Worm (Caenorhabditis elegans) whole organism, L3 larva: Measurements from ENCODE around the gene B0222.5.

Source experiments
- ZK546.5 ChIP-seq: sonication (generic microtip); optimal IDR thresholded peaks from 2 replicates; lab custom pipeline; 2017; ENCODE audit warnings: missing biosample characterization, missing genetic modification characterization
- ama-1 ChIP-seq: fragments of 150-350 bp; optimal IDR thresholded peaks from 2 replicates; lab custom pipeline; 2018
- ceh-16 ChIP-seq: sonication (generic microtip); optimal IDR thresholded peaks from 2 replicates; lab custom pipeline; 2017; ENCODE audit warnings: missing biosample characterization, missing genetic modification characterization
- ceh-9 ChIP-seq: sonication (generic microtip); optimal IDR thresholded peaks from 2 replicates; lab custom pipeline; 2018; ENCODE audit warnings: missing biosample characterization, missing genetic modification characterization
- elt-1 ChIP-seq: fragments of 150-350 bp; optimal IDR thresholded peaks from 2 replicates; lab custom pipeline; 2014; ENCODE audit warnings: missing biosample characterization, missing genetic modification characterization
- elt-3 ChIP-seq, 3 experiments: fragments of 150-350 bp in 1 of 3; sonication (generic microtip) in 2 of 3; optimal IDR thresholded peaks; 2 replicates in 2 of 3; 4 replicates in 1 of 3; lab custom pipeline; 2014 to 2017; ENCODE audit warnings: missing biosample characterization in 3 of 3, missing genetic modification characterization in 3 of 3
- hmg-11 ChIP-seq: sonication (generic microtip); optimal IDR thresholded peaks from 2 replicates; lab custom pipeline; 2016; ENCODE audit warnings: missing genetic modification characterization, missing compliant biosample characterization
- jun-1 ChIP-seq: fragments of 150-350 bp; optimal IDR thresholded peaks from 2 replicates; lab custom pipeline; 2014; ENCODE audit warnings: missing biosample characterization, missing genetic modification reagents, missing genetic modification characterization
- lin-15B ChIP-seq: fragments of 150-350 bp; optimal IDR thresholded peaks from 2 replicates; lab custom pipeline; 2014; ENCODE audit warnings: missing biosample characterization, missing genetic modification characterization
- lsy-12 ChIP-seq: sonication (generic microtip); optimal IDR thresholded peaks from 2 replicates; lab custom pipeline; 2016; ENCODE audit warnings: mild to moderate bottlenecking, missing genetic modification characterization, missing compliant biosample characterization
- mml-1 ChIP-seq: fragments of 150-350 bp; sonication (generic microtip); optimal IDR thresholded peaks from 3 replicates; lab custom pipeline; 2014; ENCODE audit warnings: missing biosample characterization, missing genetic modification characterization
- nfya-1 ChIP-seq: sonication (generic microtip); optimal IDR thresholded peaks from 2 replicates; lab custom pipeline; 2017; ENCODE audit warnings: missing genetic modification characterization, mild to moderate bottlenecking, missing compliant biosample characterization, antibody characterized with exemption, moderate library complexity; ENCODE audit not compliant: insufficient read depth
- nhr-11 ChIP-seq: fragments of 150-350 bp; optimal IDR thresholded peaks from 2 replicates; lab custom pipeline; 2014; ENCODE audit warnings: missing biosample characterization, missing genetic modification characterization
- nhr-12 ChIP-seq: fragments of 150-350 bp; optimal IDR thresholded peaks from 2 replicates; lab custom pipeline; 2014; ENCODE audit warnings: missing biosample characterization, missing genetic modification characterization
- nhr-237 ChIP-seq: fragments of 150-350 bp; optimal IDR thresholded peaks from 2 replicates; lab custom pipeline; 2014; ENCODE audit warnings: missing biosample characterization, missing genetic modification characterization
- nhr-25 ChIP-seq: sonication (generic microtip); optimal IDR thresholded peaks from 2 replicates; lab custom pipeline; 2017; ENCODE audit warnings: missing biosample characterization, missing genetic modification characterization
- nhr-67 ChIP-seq: fragments of 150-350 bp; optimal IDR thresholded peaks from 2 replicates; lab custom pipeline; 2014; ENCODE audit warnings: missing biosample characterization, missing genetic modification characterization
- nhr-77 ChIP-seq: fragments of 150-350 bp; optimal IDR thresholded peaks from 2 replicates; lab custom pipeline; 2014; ENCODE audit warnings: missing biosample characterization, missing genetic modification characterization
- pha-4 ChIP-seq: fragments of 150-350 bp; optimal IDR thresholded peaks from 2 replicates; lab custom pipeline; 2014; ENCODE audit warnings: missing biosample characterization, missing genetic modification reagents, missing genetic modification characterization
- pqm-1 ChIP-seq: fragments of 150-350 bp; optimal IDR thresholded peaks from 2 replicates; lab custom pipeline; 2017; ENCODE audit warnings: missing biosample characterization, missing genetic modification characterization, inconsistent platforms
- sea-2 ChIP-seq: fragments of 150-350 bp; sonication (generic microtip); optimal IDR thresholded peaks from 4 replicates; lab custom pipeline; 2014; ENCODE audit warnings: missing biosample characterization, missing genetic modification reagents, missing genetic modification characterization
- skn-1 ChIP-seq: fragments of 150-350 bp; optimal IDR thresholded peaks from 2 replicates; lab custom pipeline; 2014; ENCODE audit warnings: missing biosample characterization, missing genetic modification characterization
- snpc-4 ChIP-seq: fragments of 150-350 bp; optimal IDR thresholded peaks from 2 replicates; lab custom pipeline; 2014; ENCODE audit warnings: missing biosample characterization, missing genetic modification characterization
- unc-39 ChIP-seq: sonication (generic microtip); optimal IDR thresholded peaks from 4 replicates; lab custom pipeline; 2017; ENCODE audit warnings: missing biosample characterization, missing genetic modification characterization
- unc-62 ChIP-seq: fragments of 150-350 bp; sonication (generic microtip); optimal IDR thresholded peaks from 4 replicates; lab custom pipeline; 2014; ENCODE audit warnings: missing biosample characterization, missing genetic modification reagents, missing genetic modification characterization
- ztf-11 ChIP-seq: fragments of 150-350 bp; optimal IDR thresholded peaks from 2 replicates; lab custom pipeline; 2014; ENCODE audit warnings: missing biosample characterization, missing genetic modification characterization

Gene B0222.5

DNA sequence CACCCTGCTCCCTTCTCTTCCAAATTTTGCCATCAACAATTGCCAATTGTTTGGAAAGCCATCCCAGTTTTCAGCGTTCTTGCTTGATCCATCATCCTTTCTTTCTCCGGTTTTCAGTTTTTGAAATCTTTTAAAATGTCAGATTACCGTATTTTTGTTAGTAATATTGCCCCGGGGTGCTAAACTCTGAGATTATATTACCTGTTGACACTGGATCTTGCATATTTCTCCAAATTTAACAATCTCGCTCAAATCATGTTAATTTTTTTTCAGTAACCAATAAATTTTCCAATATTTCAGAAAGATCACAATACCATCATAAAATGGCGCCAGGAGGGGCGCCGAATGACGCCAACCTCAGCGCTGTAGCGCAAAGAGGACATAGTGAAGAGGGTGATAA, 42.2 kb downstream of the B0222.5 start, which contains the start of gene F21C10.7:
F21C10.7 (plus strand) TSS at position 301 of the 400 bp plus-strand sequence.
- TF ChIP-seq sea-2 (GFP tag; lab: Kevin White, UChicago) = no peak
- no peak for TF ChIP-seq elt-1 (tag; lab: Kevin White, UChicago)

DNA sequence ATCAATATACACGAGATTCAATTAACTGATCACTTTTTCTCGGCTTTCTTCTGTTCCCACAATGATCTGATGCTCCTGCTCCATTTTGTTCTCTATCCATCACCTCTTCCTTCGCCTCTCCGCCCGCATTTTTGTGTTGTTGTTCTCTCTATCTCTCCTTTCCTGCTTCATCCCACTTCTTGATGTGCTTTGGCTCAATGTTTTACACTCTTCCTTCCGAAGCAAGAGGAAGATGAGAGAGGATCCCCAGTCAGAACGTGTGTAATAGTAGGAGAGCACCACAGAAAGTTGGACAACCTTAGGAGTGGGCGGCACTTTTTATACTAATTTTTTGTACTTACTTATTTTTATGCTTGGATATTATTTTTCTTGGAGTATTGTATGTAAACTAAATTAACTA, 42.7 kb downstream of the B0222.5 start:
- TF ChIP-seq ztf-11 (tag; lab: Kevin White, UChicago) (no peak), nhr-67 (tag; lab: Kevin White, UChicago) (no peak), nhr-11 (no peak), ceh-9 (tag; lab: Kevin White, UChicago) (no peak), pqm-1 (tag; lab: Kevin White, UChicago) (no peak), ceh-16 (tag; lab: Kevin White, UChicago) (no peak), ZK546.5 (tag; lab: Kevin White, UChicago) (no peak), mml-1 (no peak), jun-1 (no peak), unc-39 (tag; lab: Kevin White, UChicago) (no peak), nhr-237 (no peak)

DNA sequence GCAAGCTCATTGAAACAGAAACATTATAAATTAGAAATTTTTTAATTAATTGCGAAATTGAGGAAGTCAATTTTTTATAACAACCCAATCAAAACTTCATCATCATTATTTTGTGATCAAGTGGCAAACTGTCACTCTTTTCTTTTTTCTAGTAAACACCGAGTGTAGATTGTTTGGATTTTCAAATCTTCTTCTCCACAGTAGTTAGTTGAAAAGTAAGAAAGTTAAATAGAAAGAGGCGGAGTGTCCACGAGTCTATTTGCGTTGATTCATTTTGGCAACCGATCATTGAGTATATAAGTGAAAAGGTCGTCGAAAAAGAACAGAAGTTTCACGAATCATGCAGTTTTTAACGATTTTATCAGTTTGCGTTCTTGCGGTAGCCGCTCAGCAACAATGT, 45.4 kb downstream of the B0222.5 start, which contains the start of gene pqn-31:
pqn-31 (plus strand) TSS at position 301 of the 400 bp plus-strand sequence.
- TF ChIP-seq nhr-77 (no peak), pha-4 (peak; percentile 37), nfya-1 (no peak), unc-62 (GFP tag; lab: Kevin White, UChicago) (no peak)

DNA sequence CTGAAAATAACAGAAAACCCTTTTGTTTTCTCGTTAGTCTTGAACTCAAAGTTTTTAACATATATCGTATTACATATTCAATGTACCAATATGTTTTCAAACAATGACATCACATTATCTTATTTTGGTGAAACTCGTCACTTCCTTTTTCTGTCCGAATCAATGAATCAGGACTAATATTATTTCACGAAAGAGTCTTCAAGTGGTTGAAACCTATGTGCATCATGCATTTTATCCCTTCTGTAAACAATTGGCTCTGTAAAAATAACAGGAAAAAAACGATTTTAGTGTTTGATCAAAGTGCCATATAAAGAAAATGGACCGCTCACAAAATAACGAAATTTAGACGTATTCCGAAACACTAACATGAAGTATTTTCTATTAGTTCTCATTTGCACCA, 46.5 kb downstream of the B0222.5 start, which contains the start of gene F21C10.18:
F21C10.18 (plus strand) TSS at position 301 of the 400 bp plus-strand sequence.
- no peak for TF ChIP-seq elt-1 (tag; lab: Kevin White, UChicago)
- no peak for TF ChIP-seq elt-3 (tag; optimal IDR thresholded peaks at IDR 0.05; lab: Kevin White, UChicago)
- no peak for TF ChIP-seq skn-1 (tag; lab: Kevin White, UChicago)
- no peak for TF ChIP-seq ama-1 (lab: Kevin White, UChicago)
- TF ChIP-seq lsy-12 (tag; lab: Kevin White, UChicago) = no peak
- TF ChIP-seq hmg-11 (tag; lab: Kevin White, UChicago) = no peak
- no peak for TF ChIP-seq lin-15B (tag; lab: Kevin White, UChicago)
- TF ChIP-seq snpc-4 (tag; lab: Kevin White, UChicago) = no peak
- no peak for TF ChIP-seq ZK546.5 (tag; lab: Kevin White, UChicago)
- TF ChIP-seq pha-4 = no peak
- TF ChIP-seq nhr-237 = no peak
- no peak for TF ChIP-seq sea-2 (GFP tag; lab: Kevin White, UChicago)
- no peak for TF ChIP-seq nhr-25
- TF ChIP-seq nhr-12 (tag; lab: Kevin White, UChicago) = no peak
